Worm (Caenorhabditis elegans) whole organism, young adult: ENCODE measurements around the gene gldi-5.

Experiments used
- B0261.1 ChIP-seq: sonication (generic microtip); optimal IDR thresholded peaks from 2 replicates; lab custom pipeline; 2016; ENCODE audit warnings: mild to moderate bottlenecking, missing genetic modification characterization, moderate library complexity, missing compliant biosample characterization
- D2030.7 ChIP-seq: fragments of 200-800 bp; sonication (Bioruptor generic); IDR thresholded peaks from 2 replicates; pipeline ENCODE4 v1.3.6; 2022; ENCODE audit warnings: missing genetic modification reagents, missing genetic modification characterization, missing compliant biosample characterization
- F33H1.4 ChIP-seq: fragments of 200-800 bp; sonication (Bioruptor generic); IDR thresholded peaks from 2 replicates; pipeline ENCODE4 v1.3.6; 2022; ENCODE audit warnings: missing genetic modification reagents, missing genetic modification characterization, missing compliant biosample characterization
- F52B5.7 ChIP-seq: sonication (generic microtip); optimal IDR thresholded peaks from 2 replicates; lab custom pipeline; 2016; ENCODE audit warnings: mild to moderate bottlenecking, missing genetic modification characterization, missing compliant biosample characterization
- F57A8.1 ChIP-seq: fragments of 200-800 bp; sonication (Bioruptor generic); optimal IDR thresholded peaks from 2 replicates; lab custom pipeline; 2018; ENCODE audit warnings: mild to moderate bottlenecking, missing genetic modification characterization, moderate library complexity, missing compliant biosample characterization
- Y53F4B.3 ChIP-seq: fragments of 200-800 bp; sonication (Bioruptor generic); IDR thresholded peaks from 2 replicates; pipeline ENCODE4 v1.3.6; 2022; ENCODE audit warnings: missing genetic modification reagents, missing genetic modification characterization, missing compliant biosample characterization
- Y53G8AR.9 ChIP-seq: fragments of 200-800 bp; sonication (Bioruptor generic); conservative IDR thresholded peaks from 2 replicates; pipeline ENCODE4 v1.3.6; 2022; ENCODE audit warnings: missing genetic modification reagents, missing genetic modification characterization, missing compliant biosample characterization
- Y56A3A.18 ChIP-seq: fragments of 200-800 bp; sonication (Bioruptor generic); IDR thresholded peaks from 2 replicates; pipeline ENCODE4 v1.3.6; 2022; ENCODE audit warnings: missing genetic modification reagents, missing genetic modification characterization, missing compliant biosample characterization
- akir-1 ChIP-seq: fragments of 200-800 bp; sonication (Bioruptor generic); optimal IDR thresholded peaks from 2 replicates; lab custom pipeline; 2018; ENCODE audit warnings: mild to moderate bottlenecking, missing genetic modification characterization, moderate library complexity, missing compliant biosample characterization
- ama-1 ChIP-seq, 3 experiments: fragments of 150-350 bp in 1 of 3; sonication (generic microtip) in 2 of 3; optimal IDR thresholded peaks; 2 replicates each; lab custom pipeline; 2014 to 2018; ENCODE audit warnings: missing biosample characterization in 2 of 3, missing genetic modification characterization in 2 of 3, missing genetic modification reagents in 2 of 3
- attf-3 ChIP-seq: fragments of 200-800 bp; sonication (Bioruptor generic); conservative IDR thresholded peaks from 2 replicates; pipeline ENCODE4 v1.3.6; 2022; ENCODE audit warnings: missing genetic modification reagents, missing genetic modification characterization, missing compliant biosample characterization
- attf-5 ChIP-seq: fragments of 200-800 bp; sonication (Bioruptor generic); optimal IDR thresholded peaks from 2 replicates; lab custom pipeline; 2018; ENCODE audit warnings: mild to moderate bottlenecking, missing genetic modification characterization, missing compliant biosample characterization
- ccch-3 ChIP-seq: fragments of 200-800 bp; sonication (Bioruptor generic); optimal IDR thresholded peaks from 2 replicates; lab custom pipeline; 2018; ENCODE audit warnings: mild to moderate bottlenecking, missing genetic modification characterization, missing compliant biosample characterization
- cebp-1 ChIP-seq, 2 experiments: fragments of 200-800 bp in 1 of 2; sonication (Bioruptor generic) in 1 of 2; sonication (generic microtip) in 1 of 2; IDR thresholded peaks in 1 of 2; optimal IDR thresholded peaks in 1 of 2; 2 replicates each; pipeline versions ENCODE4 v1.3.6 to Lab custom; 2017 to 2022; ENCODE audit warnings: missing compliant biosample characterization in 2 of 2, missing genetic modification characterization in 2 of 2, mild to moderate bottlenecking in 1 of 2, missing genetic modification reagents in 1 of 2, moderate library complexity in 1 of 2
- ceh-91 ChIP-seq: fragments of 200-800 bp; sonication (Bioruptor generic); IDR thresholded peaks from 2 replicates; pipeline ENCODE4 v1.3.6; 2022; ENCODE audit warnings: missing genetic modification reagents, missing genetic modification characterization, missing compliant biosample characterization
- die-1 ChIP-seq: sonication (generic microtip); optimal IDR thresholded peaks from 2 replicates; lab custom pipeline; 2016; ENCODE audit warnings: missing genotype, mild to moderate bottlenecking, missing genetic modification characterization, missing compliant biosample characterization
- efl-1 ChIP-seq: fragments of 150-350 bp; optimal IDR thresholded peaks from 2 replicates; lab custom pipeline; 2014; ENCODE audit warnings: missing biosample characterization, missing genetic modification reagents, missing genetic modification characterization
- egl-44 ChIP-seq: fragments of 200-800 bp; sonication (Bioruptor generic); IDR thresholded peaks from 2 replicates; pipeline ENCODE4 v1.3.6; 2022; ENCODE audit warnings: missing genetic modification reagents, missing genetic modification characterization, missing compliant biosample characterization
- egrh-3 ChIP-seq: fragments of 200-800 bp; sonication (Bioruptor generic); IDR thresholded peaks from 2 replicates; pipeline ENCODE4 v1.3.6; 2022; ENCODE audit warnings: missing genetic modification reagents, missing genetic modification characterization, missing compliant biosample characterization
- ets-4 ChIP-seq: fragments of 200-800 bp; sonication (Bioruptor generic); optimal IDR thresholded peaks from 2 replicates; lab custom pipeline; 2018; ENCODE audit warnings: mild to moderate bottlenecking, missing genetic modification characterization, missing compliant biosample characterization
- fkh-3 ChIP-seq: sonication (generic microtip); optimal IDR thresholded peaks from 2 replicates; lab custom pipeline; 2016; ENCODE audit warnings: mild to moderate bottlenecking, missing genetic modification characterization, missing compliant biosample characterization
- hlh-12 ChIP-seq: sonication (generic microtip); optimal IDR thresholded peaks from 2 replicates; lab custom pipeline; 2016; ENCODE audit warnings: missing genetic modification characterization, missing compliant biosample characterization
- hmg-1.2 ChIP-seq: fragments of 200-800 bp; sonication (Bioruptor generic); IDR thresholded peaks from 2 replicates; pipeline ENCODE4 v1.3.6; 2022; ENCODE audit warnings: missing genetic modification reagents, missing genetic modification characterization, missing compliant biosample characterization
- let-526 ChIP-seq: fragments of 200-800 bp; sonication (Bioruptor generic); IDR thresholded peaks from 2 replicates; pipeline ENCODE4 v1.3.6; 2022; ENCODE audit warnings: missing genetic modification reagents, missing genetic modification characterization, missing compliant biosample characterization
- let-607 ChIP-seq, 2 experiments: fragments of 200-800 bp in 1 of 2; sonication (Bioruptor generic) in 1 of 2; sonication (generic microtip) in 1 of 2; optimal IDR thresholded peaks; 2 replicates each; lab custom pipeline; 2016 to 2018; ENCODE audit warnings: mild to moderate bottlenecking in 2 of 2, missing compliant biosample characterization in 2 of 2, missing genetic modification characterization in 2 of 2, moderate library complexity in 2 of 2, missing genotype in 1 of 2
- lin-26 ChIP-seq: fragments of 200-800 bp; sonication (Bioruptor generic); IDR thresholded peaks from 2 replicates; pipeline ENCODE4 v1.3.6; 2022; ENCODE audit warnings: missing genetic modification reagents, missing genetic modification characterization, missing compliant biosample characterization
- lin-40 ChIP-seq: sonication (generic microtip); optimal IDR thresholded peaks from 2 replicates; lab custom pipeline; 2016; ENCODE audit warnings: missing genetic modification characterization, mild to moderate bottlenecking, missing compliant biosample characterization, missing genotype, missing genetic modification reagents
- lir-1 ChIP-seq: fragments of 200-800 bp; sonication (Bioruptor generic); conservative IDR thresholded peaks from 2 replicates; pipeline ENCODE4 v1.3.6; 2022; ENCODE audit warnings: missing genetic modification reagents, missing genetic modification characterization, missing compliant biosample characterization
- mes-4 ChIP-seq: sonication (generic microtip); optimal IDR thresholded peaks from 2 replicates; lab custom pipeline; 2016; ENCODE audit warnings: missing genotype, missing genetic modification characterization, missing compliant biosample characterization
- nhr-80 ChIP-seq: sonication (generic microtip); optimal IDR thresholded peaks from 2 replicates; lab custom pipeline; 2016; ENCODE audit warnings: missing genetic modification characterization, missing compliant biosample characterization
- pbrm-1 ChIP-seq: fragments of 200-800 bp; sonication (Bioruptor generic); IDR thresholded peaks from 2 replicates; pipeline ENCODE4 v1.3.6; 2022; ENCODE audit warnings: missing genetic modification reagents, missing genetic modification characterization, missing compliant biosample characterization
- snpc-3.4 ChIP-seq: sonication (generic microtip); optimal IDR thresholded peaks from 2 replicates; lab custom pipeline; 2017; ENCODE audit warnings: missing genetic modification characterization, mild to moderate bottlenecking, missing compliant biosample characterization, antibody characterized with exemption, moderate library complexity, missing genotype, missing genetic modification reagents
- snpc-4 ChIP-seq, 5 experiments: fragments of 150-350 bp in 1 of 5; sonication (generic microtip) in 4 of 5; optimal IDR thresholded peaks; 2 replicates each; lab custom pipeline; 2014 to 2018; ENCODE audit warnings: missing genetic modification characterization in 5 of 5, missing biosample characterization in 3 of 5, antibody characterized with exemption in 2 of 5, mild to moderate bottlenecking in 2 of 5, missing compliant biosample characterization in 2 of 5, missing genotype in 2 of 5, moderate library complexity in 2 of 5, missing genetic modification reagents in 1 of 5
- somi-1 ChIP-seq: fragments of 200-800 bp; sonication (Bioruptor generic); optimal IDR thresholded peaks from 2 replicates; lab custom pipeline; 2018; ENCODE audit warnings: mild to moderate bottlenecking, missing genetic modification characterization, missing compliant biosample characterization
- tlf-1 ChIP-seq: fragments of 200-800 bp; sonication (Bioruptor generic); optimal IDR thresholded peaks from 2 replicates; lab custom pipeline; 2018; ENCODE audit warnings: mild to moderate bottlenecking, missing genetic modification characterization, missing compliant biosample characterization
- zfh-2 ChIP-seq: fragments of 200-800 bp; sonication (Bioruptor generic); conservative IDR thresholded peaks from 2 replicates; pipeline ENCODE4 v1.3.6; 2022; ENCODE audit warnings: missing genetic modification reagents, missing genetic modification characterization, missing compliant biosample characterization
- zim-3 ChIP-seq: sonication (generic microtip); optimal IDR thresholded peaks from 2 replicates; lab custom pipeline; 2017; ENCODE audit warnings: mild to moderate bottlenecking, missing genetic modification characterization, moderate library complexity, missing compliant biosample characterization
- ztf-18 ChIP-seq: sonication (generic microtip); optimal IDR thresholded peaks from 2 replicates; lab custom pipeline; 2016; ENCODE audit warnings: missing genotype, mild to moderate bottlenecking, missing genetic modification characterization, missing compliant biosample characterization
- ztf-3 ChIP-seq: fragments of 200-800 bp; sonication (Bioruptor generic); optimal IDR thresholded peaks from 2 replicates; lab custom pipeline; 2018; ENCODE audit warnings: mild to moderate bottlenecking, missing genetic modification characterization, missing compliant biosample characterization

gldi-5 gene

DNA sequence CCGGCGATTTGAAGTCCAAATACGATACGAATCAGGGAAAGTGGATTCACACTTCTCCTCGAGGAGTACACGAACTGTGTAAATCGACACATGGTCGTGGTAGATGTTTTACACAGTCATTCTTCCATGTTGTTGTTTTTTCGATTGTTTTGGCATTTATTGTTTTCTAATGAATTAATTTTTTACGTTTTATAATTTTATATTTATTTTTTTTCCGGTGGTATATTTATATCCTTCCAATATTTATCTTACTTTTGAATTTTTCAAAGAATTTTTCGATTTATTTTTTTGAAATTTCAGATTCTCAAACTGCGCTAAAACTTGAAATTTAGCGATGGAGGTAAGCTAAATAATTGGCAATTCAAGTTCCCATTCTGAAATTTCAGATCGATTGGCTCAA is 13.1 kb downstream of the gldi-5 start, which contains the start of gene nrde-1 (continued):
- TF ChIP-seq snpc-4 (GFP tag; optimal IDR thresholded peaks at IDR 0.05; lab: Kevin White, UChicago), result no peak
- no peak for TF ChIP-seq snpc-4 (tag; optimal IDR thresholded peaks at IDR 0.05; lab: Kevin White, UChicago)

DNA sequence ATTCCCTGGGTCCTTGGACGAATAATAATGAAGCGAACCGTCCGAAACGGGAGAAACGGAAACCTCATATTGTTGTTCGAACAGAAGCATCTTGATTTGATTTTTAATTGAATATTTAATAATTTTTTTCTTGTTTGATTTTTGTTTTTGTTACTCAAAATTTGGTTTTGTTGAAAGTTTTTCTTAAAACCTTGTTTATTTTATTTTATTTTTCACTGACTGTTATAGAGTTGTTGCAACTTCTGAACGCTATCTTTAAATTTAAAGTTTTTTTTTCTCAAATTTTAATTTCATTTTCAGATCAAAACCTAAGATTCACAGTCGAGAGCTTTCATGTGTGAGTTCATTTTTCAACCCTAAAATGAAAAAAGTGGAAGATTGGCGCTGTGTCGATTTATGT is 17.3 kb downstream of the gldi-5 start, which contains the start of gene alkb-8:
TSS of gene alkb-8 (plus strand) at position 301 of the 400 bp plus-strand sequence.
- TF ChIP-seq let-526 (GFP tag; lab: Robert Waterston, UW) (no peak), ztf-3 (no peak), lin-26 (GFP tag; lab: Robert Waterston, UW) (no peak), egrh-3 (no peak), D2030.7 (GFP tag; lab: Robert Waterston, UW) (0 out of 2 replicates have a peak, but pooled peaks have one; percentile 13), F57A8.1 (no peak), tlf-1 (no peak)
- TF ChIP-seq, all 124 proteins: peak for 1

DNA sequence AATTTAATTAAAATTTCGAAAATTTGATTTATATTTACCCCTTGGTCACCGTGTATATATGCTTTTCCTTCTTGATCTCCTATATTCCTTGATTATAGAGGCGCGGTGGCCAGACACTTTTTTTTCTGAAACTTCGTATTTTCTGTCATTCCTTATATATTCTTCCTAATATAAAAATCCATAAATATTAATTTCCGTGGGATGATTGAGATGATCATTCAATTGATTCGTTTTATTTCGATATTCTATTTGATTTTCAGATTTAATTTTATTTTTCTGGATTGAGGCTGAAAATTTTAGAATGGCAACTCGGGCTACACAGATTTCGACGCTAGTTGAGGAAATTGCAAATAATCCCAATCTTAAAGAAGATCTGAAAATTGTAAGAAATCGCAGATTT is 19.7 kb downstream of the gldi-5 start, which contains the start of gene dph-1:
TSS of gene dph-1 (plus strand) at position 301 of the 400 bp plus-strand sequence.
- TF ChIP-seq hlh-12 (tag; lab: Kevin White, UChicago) (no peak), ets-4 (GFP tag; lab: Kevin White, UChicago) (no peak), zfh-2 (GFP tag; lab: Robert Waterston, UW) (no peak), F57A8.1 (no peak), B0261.1 (tag; lab: Kevin White, UChicago) (no peak), pbrm-1 (GFP tag; lab: Robert Waterston, UW) (no peak)

DNA sequence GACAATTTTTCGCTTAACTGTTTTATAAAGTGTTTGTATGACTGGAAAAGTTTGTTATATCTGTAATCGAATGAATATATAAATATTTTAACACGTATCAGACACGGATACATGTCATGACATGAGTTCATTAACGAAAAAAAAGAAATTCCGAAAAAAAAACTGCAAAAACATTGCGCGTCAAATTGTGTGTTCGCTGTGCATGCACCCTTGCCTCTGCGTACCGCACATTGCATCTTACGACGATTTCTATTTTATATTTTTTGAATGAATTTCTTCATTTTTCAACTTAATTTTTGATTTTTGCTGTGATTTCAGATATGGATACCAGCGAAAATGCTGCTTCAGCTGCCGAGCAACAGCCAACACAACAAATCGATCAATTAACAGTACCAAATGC is 21.3 kb downstream of the gldi-5 start, which contains the start of gene wdr-5.1:
TSS of gene wdr-5.1 (plus strand) at position 319 of the 400 bp plus-strand sequence.
- no peak for TF ChIP-seq cebp-1 (GFP tag; IDR thresholded peaks at IDR 0.05; lab: Robert Waterston, UW)
- TF ChIP-seq cebp-1 (tag; optimal IDR thresholded peaks at IDR 0.05; lab: Kevin White, UChicago), result peak; percentile 50
- TF ChIP-seq let-607 (tag; optimal IDR thresholded peaks at IDR 0.05; lab: Kevin White, UChicago), result peak in 1 of 2 experiments; percentile 7
- TF ChIP-seq F33H1.4, result peak; percentile 15; the same call in 1 of the 2 replicates
- peak; percentile 26 for TF ChIP-seq snpc-3.4 (tag; lab: Kevin White, UChicago)
- TF ChIP-seq F52B5.7, result no peak
- peak; percentile 45 for TF ChIP-seq ama-1 (optimal IDR thresholded peaks at IDR 0.05; lab: Kevin White, UChicago)
- no peak for TF ChIP-seq ama-1 (GFP tag; optimal IDR thresholded peaks at IDR 0.05; lab: Kevin White, UChicago)
- TF ChIP-seq, all 124 proteins: peak for 5

DNA sequence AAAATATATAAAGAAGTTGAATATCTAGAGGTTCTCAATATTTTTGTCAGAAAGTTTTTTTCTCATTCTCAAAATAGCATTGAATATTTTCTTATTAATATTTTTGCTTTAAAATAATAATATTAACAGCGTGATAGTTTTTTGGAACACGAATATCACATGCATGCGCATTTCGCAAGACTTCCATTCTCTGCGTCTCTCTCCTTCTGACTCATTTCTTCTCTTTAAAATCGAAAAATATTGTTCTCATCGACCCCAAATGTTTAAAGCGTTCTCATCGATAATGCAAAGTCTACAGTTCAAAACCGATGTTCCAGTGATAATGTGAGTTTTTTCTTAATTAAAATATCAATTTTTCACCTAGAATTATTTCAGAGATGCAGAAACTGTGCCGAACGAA is 22.9 kb downstream of the gldi-5 start, which contains the start of gene C14B1.3:
TSS of gene C14B1.3 (plus strand) at position 168 of the 400 bp plus-strand sequence.
- TF ChIP-seq ceh-91 (GFP tag; lab: Robert Waterston, UW), result no peak
- TF ChIP-seq lin-40 (tag; lab: Kevin White, UChicago), result peak; percentile 12
- no peak for TF ChIP-seq akir-1 (GFP tag; lab: Kevin White, UChicago)
- peak in 1 of 2 experiments; percentile 75 for TF ChIP-seq let-607 (tag; optimal IDR thresholded peaks at IDR 0.05; lab: Kevin White, UChicago)
- TF ChIP-seq lir-1, result no peak
- no peak for TF ChIP-seq mes-4
- no peak for TF ChIP-seq zim-3 (tag; lab: Kevin White, UChicago)
- no peak for TF ChIP-seq ztf-18 (tag; lab: Kevin White, UChicago)
- TF ChIP-seq somi-1 (GFP tag; lab: Kevin White, UChicago), result no peak
- TF ChIP-seq attf-3 (GFP tag; lab: Robert Waterston, UW), result no peak
- no peak for TF ChIP-seq efl-1
- TF ChIP-seq Y53G8AR.9 (GFP tag; lab: Robert Waterston, UW), result no peak
- TF ChIP-seq attf-5 (GFP tag; lab: Kevin White, UChicago), result peak; percentile 80
- TF ChIP-seq ccch-3 (GFP tag; lab: Kevin White, UChicago), result no peak
- no peak for TF ChIP-seq snpc-4 (GFP tag; optimal IDR thresholded peaks at IDR 0.05; lab: Kevin White, UChicago)
- TF ChIP-seq snpc-4 (tag; optimal IDR thresholded peaks at IDR 0.05; lab: Kevin White, UChicago), result peak in 2 of 4 experiments; percentile 22 to 34
- TF ChIP-seq fkh-3 (tag; lab: Kevin White, UChicago), result no peak
- no peak for TF ChIP-seq egl-44 (GFP tag; lab: Robert Waterston, UW)
- TF ChIP-seq nhr-80 (tag; lab: Kevin White, UChicago), result peak; percentile 23
- TF ChIP-seq hmg-1.2 (GFP tag; lab: Robert Waterston, UW), result peak; percentile 28; the same call in 1 of the 2 replicates
- no peak for TF ChIP-seq Y53F4B.3 (GFP tag; lab: Robert Waterston, UW)
- TF ChIP-seq Y56A3A.18 (GFP tag; lab: Robert Waterston, UW), result no peak
- no peak for TF ChIP-seq let-526 (GFP tag; lab: Robert Waterston, UW)
- no peak for TF ChIP-seq die-1 (tag; lab: Kevin White, UChicago)
- peak; percentile 98 for TF ChIP-seq cebp-1 (GFP tag; IDR thresholded peaks at IDR 0.05; lab: Robert Waterston, UW)
- TF ChIP-seq cebp-1 (tag; optimal IDR thresholded peaks at IDR 0.05; lab: Kevin White, UChicago), result peak; percentile 99
